Worm (Caenorhabditis elegans) whole organism, late embryonic: Measurements from ENCODE around the gene eif-2Bepsilon.

Source experiments
- C08G9.2 ChIP-seq: sonication (generic microtip); optimal IDR thresholded peaks from 2 replicates; lab custom pipeline; 2016; ENCODE audit warnings: mild to moderate bottlenecking, missing genetic modification characterization, moderate library complexity, missing compliant biosample characterization
- F13H6.1 ChIP-seq: sonication (generic microtip); optimal IDR thresholded peaks from 2 replicates; lab custom pipeline; 2016; ENCODE audit warnings: missing genetic modification characterization, missing compliant biosample characterization
- K09A11.1 ChIP-seq: sonication (generic microtip); optimal IDR thresholded peaks from 2 replicates; lab custom pipeline; 2017; ENCODE audit warnings: antibody characterized with exemption, mild to moderate bottlenecking, missing genetic modification characterization, missing compliant biosample characterization; ENCODE audit not compliant: insufficient read depth
- ahr-1 ChIP-seq: sonication (generic microtip); optimal IDR thresholded peaks from 2 replicates; lab custom pipeline; 2016; ENCODE audit warnings: missing genetic modification characterization, missing compliant biosample characterization
- ceh-14 ChIP-seq: sonication (generic microtip); optimal IDR thresholded peaks from 2 replicates; lab custom pipeline; 2016; ENCODE audit warnings: missing genotype, missing genetic modification characterization, missing compliant biosample characterization
- ceh-18 ChIP-seq: sonication (generic microtip); optimal IDR thresholded peaks from 2 replicates; lab custom pipeline; 2016; ENCODE audit warnings: missing genetic modification characterization, missing compliant biosample characterization
- ceh-19 ChIP-seq: fragments of 200-800 bp; sonication (Bioruptor generic); optimal IDR thresholded peaks from 2 replicates; lab custom pipeline; 2018; ENCODE audit warnings: mild to moderate bottlenecking, missing genetic modification characterization, missing compliant biosample characterization
- ceh-2 ChIP-seq: sonication (generic microtip); optimal IDR thresholded peaks from 2 replicates; lab custom pipeline; 2016; ENCODE audit warnings: missing genotype, missing genetic modification characterization, missing compliant biosample characterization
- ceh-22 ChIP-seq: sonication (generic microtip); optimal IDR thresholded peaks from 2 replicates; lab custom pipeline; 2017; ENCODE audit warnings: missing biosample characterization, missing genetic modification characterization
- ceh-30 ChIP-seq: fragments of 150-350 bp; optimal IDR thresholded peaks from 2 replicates; lab custom pipeline; 2014; ENCODE audit warnings: missing biosample characterization, missing genetic modification characterization
- ceh-31 ChIP-seq: sonication (generic microtip); optimal IDR thresholded peaks from 2 replicates; lab custom pipeline; 2016; ENCODE audit warnings: missing genetic modification characterization, missing compliant biosample characterization
- ceh-45 ChIP-seq: fragments of 200-800 bp; sonication (Bioruptor generic); IDR thresholded peaks from 2 replicates; pipeline ENCODE4 v1.3.6; 2022; ENCODE audit warnings: missing genetic modification reagents, missing genetic modification characterization, missing compliant biosample characterization
- ceh-48 ChIP-seq: sonication (generic microtip); optimal IDR thresholded peaks from 2 replicates; lab custom pipeline; 2016; ENCODE audit warnings: missing genetic modification characterization, inconsistent platforms, missing compliant biosample characterization
- ceh-9 ChIP-seq: sonication (generic microtip); optimal IDR thresholded peaks from 2 replicates; lab custom pipeline; 2016; ENCODE audit warnings: mild to moderate bottlenecking, missing genetic modification characterization, inconsistent platforms, missing compliant biosample characterization
- che-1 ChIP-seq: sonication (generic microtip); optimal IDR thresholded peaks from 2 replicates; lab custom pipeline; 2016; ENCODE audit warnings: mild to moderate bottlenecking, missing genetic modification characterization, missing compliant biosample characterization
- dmd-4 ChIP-seq: sonication (generic microtip); optimal IDR thresholded peaks from 2 replicates; lab custom pipeline; 2016; ENCODE audit warnings: borderline replicate concordance, missing genetic modification characterization, missing compliant biosample characterization
- dve-1 ChIP-seq: sonication (generic microtip); optimal IDR thresholded peaks from 2 replicates; lab custom pipeline; 2017; ENCODE audit warnings: antibody characterized with exemption, mild to moderate bottlenecking, missing genetic modification characterization, missing compliant biosample characterization
- elt-2 ChIP-seq: sonication (generic microtip); optimal IDR thresholded peaks from 2 replicates; lab custom pipeline; 2016; ENCODE audit warnings: missing genetic modification reagents, missing genetic modification characterization, missing compliant biosample characterization
- elt-4 ChIP-seq: sonication (generic microtip); optimal IDR thresholded peaks from 2 replicates; lab custom pipeline; 2016; ENCODE audit warnings: missing genetic modification characterization, missing compliant biosample characterization
- fax-1 ChIP-seq: sonication (generic microtip); optimal IDR thresholded peaks from 2 replicates; lab custom pipeline; 2016; ENCODE audit warnings: missing genotype, missing genetic modification characterization, missing compliant biosample characterization
- gmeb-2 ChIP-seq: sonication (generic microtip); optimal IDR thresholded peaks from 2 replicates; lab custom pipeline; 2016; ENCODE audit warnings: missing genetic modification characterization, inconsistent platforms, missing compliant biosample characterization
- hlh-13 ChIP-seq: fragments of 200-800 bp; sonication (Bioruptor generic); optimal IDR thresholded peaks from 2 replicates; lab custom pipeline; 2018; ENCODE audit warnings: mild to moderate bottlenecking, missing genetic modification characterization, missing compliant biosample characterization
- hlh-30 ChIP-seq: sonication (generic microtip); optimal IDR thresholded peaks from 2 replicates; lab custom pipeline; 2017; ENCODE audit warnings: antibody characterized with exemption, missing genetic modification characterization, missing compliant biosample characterization; ENCODE audit not compliant: insufficient read depth
- madf-2 ChIP-seq: sonication (generic microtip); optimal IDR thresholded peaks from 2 replicates; lab custom pipeline; 2017; ENCODE audit warnings: missing genetic modification characterization, missing compliant biosample characterization
- mec-3 ChIP-seq: sonication (generic microtip); optimal IDR thresholded peaks from 2 replicates; lab custom pipeline; 2016; ENCODE audit warnings: borderline replicate concordance, missing genetic modification characterization, missing compliant biosample characterization
- nhr-11 ChIP-seq: fragments of 150-350 bp; optimal IDR thresholded peaks from 2 replicates; lab custom pipeline; 2014; ENCODE audit warnings: missing biosample characterization, missing genetic modification characterization
- npax-4 ChIP-seq: sonication (generic microtip); optimal IDR thresholded peaks from 2 replicates; lab custom pipeline; 2016; ENCODE audit warnings: missing genetic modification characterization, missing compliant biosample characterization
- pag-3 ChIP-seq: sonication (generic microtip); optimal IDR thresholded peaks from 2 replicates; lab custom pipeline; 2016; ENCODE audit warnings: missing compliant biosample characterization, missing genetic modification characterization, borderline replicate concordance
- pax-1 ChIP-seq: fragments of 150-350 bp; optimal IDR thresholded peaks from 2 replicates; lab custom pipeline; 2014; ENCODE audit warnings: missing biosample characterization, missing genetic modification characterization
- pqm-1 ChIP-seq: sonication (generic microtip); optimal IDR thresholded peaks from 2 replicates; lab custom pipeline; 2016; ENCODE audit warnings: missing genetic modification characterization, missing compliant biosample characterization
- rnt-1 ChIP-seq: sonication (generic microtip); optimal IDR thresholded peaks from 2 replicates; lab custom pipeline; 2016; ENCODE audit warnings: missing genetic modification characterization, missing compliant biosample characterization
- sdc-2 ChIP-seq: sonication (generic microtip); optimal IDR thresholded peaks from 2 replicates; lab custom pipeline; 2016; ENCODE audit warnings: missing genotype, missing genetic modification characterization, missing compliant biosample characterization
- sox-2 ChIP-seq: fragments of 200-800 bp; sonication (Bioruptor generic); IDR thresholded peaks from 2 replicates; pipeline ENCODE4 v1.3.6; 2022; ENCODE audit warnings: missing genetic modification reagents, missing genetic modification characterization, missing compliant biosample characterization
- tbx-7 ChIP-seq: sonication (generic microtip); optimal IDR thresholded peaks from 2 replicates; lab custom pipeline; 2016; ENCODE audit warnings: missing genotype, missing genetic modification characterization, missing compliant biosample characterization
- unc-3 ChIP-seq, 2 experiments: fragments of 200-800 bp in 1 of 2; sonication (Bioruptor generic) in 1 of 2; sonication (generic microtip) in 1 of 2; conservative IDR thresholded peaks in 1 of 2; optimal IDR thresholded peaks in 1 of 2; 2 replicates each; pipeline versions ENCODE4 v1.3.6 to Lab custom; 2016 to 2022; ENCODE audit warnings: missing compliant biosample characterization in 2 of 2, missing genetic modification characterization in 2 of 2, missing genetic modification reagents in 1 of 2
- unc-42 ChIP-seq: sonication (generic microtip); optimal IDR thresholded peaks from 2 replicates; lab custom pipeline; 2016; ENCODE audit warnings: missing genotype, missing genetic modification characterization, missing compliant biosample characterization
- unc-55 ChIP-seq: sonication (generic microtip); optimal IDR thresholded peaks from 2 replicates; lab custom pipeline; 2017; ENCODE audit warnings: missing biosample characterization, missing genetic modification reagents, missing genetic modification characterization
- unc-86 ChIP-seq: sonication (generic microtip); optimal IDR thresholded peaks from 2 replicates; lab custom pipeline; 2016; ENCODE audit warnings: missing genetic modification characterization, missing compliant biosample characterization
- ztf-16 ChIP-seq: sonication (generic microtip); optimal IDR thresholded peaks from 2 replicates; lab custom pipeline; 2017; ENCODE audit warnings: missing genetic modification characterization, missing compliant biosample characterization

eif-2Bepsilon gene

DNA sequence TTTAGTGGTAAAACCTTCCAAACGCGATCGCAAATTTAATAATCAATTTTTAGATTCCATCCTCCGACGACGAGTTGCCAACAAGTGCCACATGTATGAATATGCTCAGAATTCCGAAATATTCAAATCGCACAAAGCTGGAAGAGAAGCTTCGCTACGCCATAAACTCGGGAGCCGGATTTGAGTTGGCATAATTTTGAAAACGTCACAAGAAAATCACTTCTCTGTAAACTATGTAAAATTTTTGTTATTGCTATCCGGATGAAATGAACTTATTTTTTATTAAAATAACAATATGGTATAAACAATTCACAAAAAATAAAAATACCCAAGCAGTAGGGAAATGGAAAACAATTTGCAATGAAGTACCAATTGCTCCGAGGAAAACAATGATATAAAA lies 7.2 kb downstream of the eif-2Bepsilon start:
- TF ChIP-seq unc-55 (GFP tag; lab: Kevin White, UChicago) (no peak), ceh-2 (tag; lab: Kevin White, UChicago) (no peak), hlh-30 (tag; lab: Kevin White, UChicago) (no peak), dmd-4 (tag; lab: Kevin White, UChicago) (no peak), ceh-45 (no peak)
- TF ChIP-seq, all 69 proteins: peak for 0

DNA sequence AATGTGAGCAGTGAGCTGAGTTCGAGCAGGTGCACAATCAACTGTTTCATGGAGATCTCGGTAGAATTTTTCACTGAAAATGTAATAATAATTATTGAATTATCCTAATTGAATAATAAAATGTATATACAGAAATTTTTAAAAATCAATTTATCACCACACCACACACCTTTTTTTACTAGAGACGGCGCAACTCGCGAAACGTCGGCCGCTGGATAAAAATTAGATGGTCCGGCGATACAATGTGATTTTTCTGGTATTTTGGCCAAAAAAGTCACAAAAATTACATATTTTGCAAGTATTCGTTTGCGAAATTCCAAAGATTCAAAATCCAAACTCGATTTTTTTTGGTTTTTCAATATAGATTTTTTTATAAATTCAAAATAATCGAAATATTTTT lies 9.2 kb downstream of the eif-2Bepsilon start:
- TF ChIP-seq ceh-48 (tag; lab: Kevin White, UChicago) (no peak), mec-3 (tag; lab: Kevin White, UChicago) (no peak), che-1 (no peak), elt-4 (tag; lab: Kevin White, UChicago) (no peak), ceh-30 (no peak), madf-2 (tag; lab: Kevin White, UChicago) (no peak), dve-1 (tag; lab: Kevin White, UChicago) (no peak), ceh-45 (no peak), tbx-7 (tag; lab: Kevin White, UChicago) (no peak), ceh-22 (tag; lab: Kevin White, UChicago) (no peak), F13H6.1 (tag; lab: Kevin White, UChicago) (no peak), nhr-11 (tag; lab: Kevin White, UChicago) (no peak), pax-1 (tag; lab: Kevin White, UChicago) (no peak), pag-3 (tag; lab: Kevin White, UChicago) (no peak), ceh-19 (GFP tag; lab: Kevin White, UChicago) (no peak), rnt-1 (tag; lab: Kevin White, UChicago) (no peak), ztf-16 (no peak), K09A11.1 (tag; lab: Kevin White, UChicago) (no peak), unc-3 (GFP tag; conservative IDR thresholded peaks at IDR 0.05; lab: Robert Waterston, UW) (no peak), unc-3 (tag; optimal IDR thresholded peaks at IDR 0.05; lab: Kevin White, UChicago) (no peak)

DNA sequence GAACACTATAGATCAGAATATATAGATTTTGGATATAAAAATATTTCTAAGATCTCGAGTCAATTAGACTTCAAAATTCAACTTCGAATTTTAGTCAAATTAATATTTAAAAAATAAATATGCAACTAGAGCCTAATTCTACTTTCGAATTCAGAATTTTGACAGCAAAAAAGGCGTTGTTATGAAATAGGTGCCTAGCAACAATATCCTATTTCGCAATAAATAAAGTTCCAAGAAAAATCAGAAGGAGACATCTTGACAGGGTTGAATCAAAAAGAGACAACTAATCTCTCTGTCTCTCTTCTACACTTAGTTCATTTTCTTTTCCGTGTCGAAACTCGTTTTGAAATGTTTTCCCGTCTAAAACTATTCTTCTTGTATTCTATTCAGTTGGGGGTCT lies 13.7 kb downstream of the eif-2Bepsilon start:
- TF ChIP-seq gmeb-2 (no peak), C08G9.2 (tag; lab: Kevin White, UChicago) (no peak), hlh-13 (GFP tag; lab: Kevin White, UChicago) (no peak), ceh-9 (tag; lab: Kevin White, UChicago) (no peak), sox-2 (GFP tag; lab: Robert Waterston, UW) (no peak), ahr-1 (tag; lab: Kevin White, UChicago) (no peak), dmd-4 (tag; lab: Kevin White, UChicago) (no peak), rnt-1 (tag; lab: Kevin White, UChicago) (no peak), che-1 (no peak), pqm-1 (tag; lab: Kevin White, UChicago) (no peak), npax-4 (no peak), ceh-45 (no peak)

DNA sequence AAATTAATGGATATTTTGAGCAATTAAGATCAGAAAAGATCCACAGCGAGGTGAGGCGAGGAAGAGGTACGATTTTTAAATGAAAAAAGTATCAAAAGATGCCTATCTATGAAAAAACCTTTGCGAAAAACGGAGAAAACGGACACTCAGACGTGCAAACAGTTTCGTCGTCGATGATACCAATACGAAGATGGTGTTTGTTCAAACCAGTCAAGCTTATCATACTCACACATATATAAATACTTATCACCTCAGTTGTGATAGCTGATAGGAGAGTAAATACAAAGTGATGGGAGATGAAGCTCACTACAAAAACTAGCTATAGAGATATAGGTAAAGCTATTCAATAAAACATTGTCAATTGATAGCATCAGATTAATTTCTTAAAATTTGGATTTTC lies 18.1 kb downstream of the eif-2Bepsilon start:
- no peak for TF ChIP-seq ceh-31 (tag; lab: Kevin White, UChicago)
- no peak for TF ChIP-seq ceh-9 (tag; lab: Kevin White, UChicago)
- no peak for TF ChIP-seq ceh-18 (tag; lab: Kevin White, UChicago)
- TF ChIP-seq ceh-48 (tag; lab: Kevin White, UChicago) = no peak
- no peak for TF ChIP-seq fax-1 (tag; lab: Kevin White, UChicago)

DNA sequence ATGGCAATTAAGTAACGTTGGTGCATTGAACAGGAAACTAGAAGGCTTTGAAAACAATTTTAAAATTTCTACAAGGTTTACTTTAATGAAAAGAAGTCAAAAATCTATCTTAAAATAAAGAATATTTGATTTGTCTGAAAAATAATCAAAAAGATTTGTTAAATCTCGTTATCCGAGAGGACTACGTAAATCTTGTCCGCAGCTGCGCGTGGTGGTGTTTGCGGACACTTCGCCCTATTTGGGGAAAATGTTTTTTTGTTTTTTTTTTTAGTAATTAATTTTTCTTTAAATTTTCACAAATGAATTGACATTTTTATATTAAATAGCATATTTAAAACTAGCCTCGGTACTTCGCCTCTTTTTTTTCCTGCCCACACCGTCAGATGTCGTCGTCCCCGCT lies 22.3 kb downstream of the eif-2Bepsilon start:
- TF ChIP-seq unc-86 (tag; lab: Kevin White, UChicago) (peak; percentile 8), sdc-2 (tag; lab: Kevin White, UChicago) (no peak), elt-2 (tag; lab: Kevin White, UChicago) (no peak), unc-42 (peak; percentile 37), ceh-14 (tag; lab: Kevin White, UChicago) (peak; percentile 7)
- TF ChIP-seq, all 69 proteins: peak for 3
